Fruit fly (Drosophila melanogaster): ENCODE results near the gene CG44532.

dm6 chrX:9139138-9139537 is 22.8 kb upstream of the CG44532 start:
- TF ChIP-seq sage (GFP tag; optimal IDR thresholded peaks at IDR 0.05) = no peak
- no peak for TF ChIP-seq fru (GFP tag; optimal IDR thresholded peaks at IDR 0.05)
- no peak for TF ChIP-seq dsf (GFP tag; optimal IDR thresholded peaks at IDR 0.05; ENCODE audit: borderline replicate concordance)
- no peak for TF ChIP-seq ey (GFP tag; optimal IDR thresholded peaks at IDR 0.05)

Measured in whole organism, wandering third instar larva.